Fruit fly (Drosophila melanogaster) S2 (cell line): ENCODE results near the gene CG31141.

Experiments used
- CG8478 ChIP-seq: fragments of >200 bp; optimal IDR thresholded peaks from 2 replicates; lab custom pipeline; 2018
- CTCF ChIP-seq, 2 experiments: fragments of >200 bp; optimal IDR thresholded peaks; 2 replicates each; lab custom pipeline; 2018

- TF ChIP-seq CG8478 (lab: Kevin White, UChicago) = no peak
- TF ChIP-seq CTCF (optimal IDR thresholded peaks at IDR 0.05; lab: Kevin White, UChicago) = no peak
These were observed 18.7 kb downstream of the CG31141 start for dm6 chr3R:23941643-23942424.
